Worm (Caenorhabditis elegans) whole organism, L3 larva: ENCODE results near the gene sft-1.
A peak's percentile ranks its signal among the peaks of the same experiment; 100 is the strongest.

Source experiments
- ZK546.5 ChIP-seq: sonication (generic microtip); optimal IDR thresholded peaks from 2 replicates; lab custom pipeline; 2017; ENCODE audit warnings: missing biosample characterization, missing genetic modification characterization
- hmg-11 ChIP-seq: sonication (generic microtip); optimal IDR thresholded peaks from 2 replicates; lab custom pipeline; 2016; ENCODE audit warnings: missing genetic modification characterization, missing compliant biosample characterization
- nfya-1 ChIP-seq: sonication (generic microtip); optimal IDR thresholded peaks from 2 replicates; lab custom pipeline; 2017; ENCODE audit warnings: missing genetic modification characterization, mild to moderate bottlenecking, missing compliant biosample characterization, antibody characterized with exemption, moderate library complexity; ENCODE audit not compliant: insufficient read depth
- nhr-28 ChIP-seq: fragments of 150-350 bp; optimal IDR thresholded peaks from 2 replicates; lab custom pipeline; 2014; ENCODE audit warnings: missing biosample characterization, missing genetic modification characterization

Gene sft-1

ce11 chrIII:3139144-3139543, 52.7 kb downstream of the sft-1 start, which contains the start of gene mec-12:
Gene mec-12 (minus strand): TSS chrIII:3139234.
- TF ChIP-seq nhr-28 (tag; lab: Kevin White, UChicago), result no peak
- peak; percentile 19 for TF ChIP-seq hmg-11 (tag; lab: Kevin White, UChicago)
- TF ChIP-seq nfya-1, result peak; percentile 58
- TF ChIP-seq, all 47 proteins: peak for 2

- TF ChIP-seq ZK546.5 (tag; lab: Kevin White, UChicago), result no peak
Observed at ce11 chrIII:3140227-3140626, 53.8 kb downstream of the sft-1 start.
